Worm (Caenorhabditis elegans) whole organism, L3 larva: Measurements from ENCODE around the gene rps-21.

Source experiments
- R02D3.7 ChIP-seq: fragments of 150-350 bp; optimal IDR thresholded peaks from 2 replicates; lab custom pipeline; 2014; ENCODE audit warnings: missing biosample characterization, missing genetic modification characterization
- aly-2 ChIP-seq: fragments of 150-350 bp; optimal IDR thresholded peaks from 2 replicates; lab custom pipeline; 2014; ENCODE audit warnings: missing biosample characterization, missing genetic modification characterization
- ama-1 ChIP-seq: fragments of 150-350 bp; optimal IDR thresholded peaks from 2 replicates; lab custom pipeline; 2018
- ceh-28 ChIP-seq: fragments of 150-350 bp; optimal IDR thresholded peaks from 2 replicates; lab custom pipeline; 2014; ENCODE audit warnings: missing biosample characterization, missing genetic modification reagents, missing genetic modification characterization
- ceh-82 ChIP-seq: fragments of 150-350 bp; optimal IDR thresholded peaks from 2 replicates; lab custom pipeline; 2014; ENCODE audit warnings: missing biosample characterization, missing genetic modification characterization
- ceh-9 ChIP-seq: sonication (generic microtip); optimal IDR thresholded peaks from 2 replicates; lab custom pipeline; 2018; ENCODE audit warnings: missing biosample characterization, missing genetic modification characterization
- egl-27 ChIP-seq: sonication (generic microtip); optimal IDR thresholded peaks from 4 replicates; lab custom pipeline; 2017; ENCODE audit warnings: missing biosample characterization, missing genetic modification reagents, missing genetic modification characterization
- egl-5 ChIP-seq: fragments of 150-350 bp; optimal IDR thresholded peaks from 2 replicates; lab custom pipeline; 2017; ENCODE audit warnings: missing biosample characterization, missing genetic modification reagents, missing genetic modification characterization, inconsistent platforms
- elt-1 ChIP-seq: fragments of 150-350 bp; optimal IDR thresholded peaks from 2 replicates; lab custom pipeline; 2014; ENCODE audit warnings: missing biosample characterization, missing genetic modification characterization
- elt-2 ChIP-seq: sonication (generic microtip); optimal IDR thresholded peaks from 2 replicates; lab custom pipeline; 2016; ENCODE audit warnings: missing genetic modification reagents, mild to moderate bottlenecking, missing genetic modification characterization, missing compliant biosample characterization
- elt-3 ChIP-seq, 3 experiments: fragments of 150-350 bp in 1 of 3; sonication (generic microtip) in 2 of 3; optimal IDR thresholded peaks; 2 replicates in 2 of 3; 4 replicates in 1 of 3; lab custom pipeline; 2014 to 2017; ENCODE audit warnings: missing biosample characterization in 3 of 3, missing genetic modification characterization in 3 of 3
- eor-1 ChIP-seq, 2 experiments: fragments of 150-350 bp; optimal IDR thresholded peaks; 2 replicates each; lab custom pipeline; 2014 to 2018; ENCODE audit warnings: missing biosample characterization in 2 of 2, missing genetic modification characterization in 2 of 2
- fkh-10 ChIP-seq: sonication (generic microtip); optimal IDR thresholded peaks from 2 replicates; lab custom pipeline; 2017; ENCODE audit warnings: missing biosample characterization, missing genetic modification reagents, missing genetic modification characterization
- fkh-2 ChIP-seq: fragments of 150-350 bp; optimal IDR thresholded peaks from 2 replicates; lab custom pipeline; 2014; ENCODE audit warnings: missing biosample characterization, missing genetic modification reagents, missing genetic modification characterization
- fos-1 ChIP-seq: fragments of 150-350 bp; optimal IDR thresholded peaks from 2 replicates; lab custom pipeline; 2014; ENCODE audit warnings: missing biosample characterization, missing genetic modification characterization
- hmg-11 ChIP-seq: sonication (generic microtip); optimal IDR thresholded peaks from 2 replicates; lab custom pipeline; 2016; ENCODE audit warnings: missing genetic modification characterization, missing compliant biosample characterization
- jun-1 ChIP-seq: fragments of 150-350 bp; optimal IDR thresholded peaks from 2 replicates; lab custom pipeline; 2014; ENCODE audit warnings: missing biosample characterization, missing genetic modification reagents, missing genetic modification characterization
- lin-15B ChIP-seq: fragments of 150-350 bp; optimal IDR thresholded peaks from 2 replicates; lab custom pipeline; 2014; ENCODE audit warnings: missing biosample characterization, missing genetic modification characterization
- lsy-12 ChIP-seq: sonication (generic microtip); optimal IDR thresholded peaks from 2 replicates; lab custom pipeline; 2016; ENCODE audit warnings: mild to moderate bottlenecking, missing genetic modification characterization, missing compliant biosample characterization
- mdl-1 ChIP-seq: fragments of 150-350 bp; optimal IDR thresholded peaks from 2 replicates; lab custom pipeline; 2014; ENCODE audit warnings: missing biosample characterization, missing genetic modification characterization
- mml-1 ChIP-seq: fragments of 150-350 bp; sonication (generic microtip); optimal IDR thresholded peaks from 3 replicates; lab custom pipeline; 2014; ENCODE audit warnings: missing biosample characterization, missing genetic modification characterization
- nfya-1 ChIP-seq: sonication (generic microtip); optimal IDR thresholded peaks from 2 replicates; lab custom pipeline; 2017; ENCODE audit warnings: missing genetic modification characterization, mild to moderate bottlenecking, missing compliant biosample characterization, antibody characterized with exemption, moderate library complexity; ENCODE audit not compliant: insufficient read depth
- nhr-11 ChIP-seq: fragments of 150-350 bp; optimal IDR thresholded peaks from 2 replicates; lab custom pipeline; 2014; ENCODE audit warnings: missing biosample characterization, missing genetic modification characterization
- nhr-12 ChIP-seq: fragments of 150-350 bp; optimal IDR thresholded peaks from 2 replicates; lab custom pipeline; 2014; ENCODE audit warnings: missing biosample characterization, missing genetic modification characterization
- nhr-23 ChIP-seq: fragments of 150-350 bp; optimal IDR thresholded peaks from 2 replicates; lab custom pipeline; 2014; ENCODE audit warnings: missing biosample characterization, missing genetic modification reagents, missing genetic modification characterization
- nhr-237 ChIP-seq: fragments of 150-350 bp; optimal IDR thresholded peaks from 2 replicates; lab custom pipeline; 2014; ENCODE audit warnings: missing biosample characterization, missing genetic modification characterization
- nhr-25 ChIP-seq: sonication (generic microtip); optimal IDR thresholded peaks from 2 replicates; lab custom pipeline; 2017; ENCODE audit warnings: missing biosample characterization, missing genetic modification characterization
- nhr-28 ChIP-seq: fragments of 150-350 bp; optimal IDR thresholded peaks from 2 replicates; lab custom pipeline; 2014; ENCODE audit warnings: missing biosample characterization, missing genetic modification characterization
- nhr-43 ChIP-seq: sonication (generic microtip); optimal IDR thresholded peaks from 2 replicates; lab custom pipeline; 2016; ENCODE audit warnings: mild to moderate bottlenecking, missing genetic modification characterization, missing compliant biosample characterization; ENCODE audit not compliant: poor library complexity, severe bottlenecking
- nhr-77 ChIP-seq: fragments of 150-350 bp; optimal IDR thresholded peaks from 2 replicates; lab custom pipeline; 2014; ENCODE audit warnings: missing biosample characterization, missing genetic modification characterization
- pha-4 ChIP-seq: fragments of 150-350 bp; optimal IDR thresholded peaks from 2 replicates; lab custom pipeline; 2014; ENCODE audit warnings: missing biosample characterization, missing genetic modification reagents, missing genetic modification characterization
- pqm-1 ChIP-seq: fragments of 150-350 bp; optimal IDR thresholded peaks from 2 replicates; lab custom pipeline; 2017; ENCODE audit warnings: missing biosample characterization, missing genetic modification characterization, inconsistent platforms
- sea-2 ChIP-seq: fragments of 150-350 bp; sonication (generic microtip); optimal IDR thresholded peaks from 4 replicates; lab custom pipeline; 2014; ENCODE audit warnings: missing biosample characterization, missing genetic modification reagents, missing genetic modification characterization
- skn-1 ChIP-seq: fragments of 150-350 bp; optimal IDR thresholded peaks from 2 replicates; lab custom pipeline; 2014; ENCODE audit warnings: missing biosample characterization, missing genetic modification characterization
- snpc-4 ChIP-seq: fragments of 150-350 bp; optimal IDR thresholded peaks from 2 replicates; lab custom pipeline; 2014; ENCODE audit warnings: missing biosample characterization, missing genetic modification characterization
- tbx-2 ChIP-seq: sonication (generic microtip); optimal IDR thresholded peaks from 2 replicates; lab custom pipeline; 2016; ENCODE audit warnings: mild to moderate bottlenecking, missing genetic modification characterization, missing compliant biosample characterization
- unc-62 ChIP-seq: fragments of 150-350 bp; sonication (generic microtip); optimal IDR thresholded peaks from 4 replicates; lab custom pipeline; 2014; ENCODE audit warnings: missing biosample characterization, missing genetic modification reagents, missing genetic modification characterization
- zag-1 ChIP-seq: fragments of 150-350 bp; optimal IDR thresholded peaks from 2 replicates; lab custom pipeline; 2014; ENCODE audit warnings: missing biosample characterization, missing genetic modification characterization
- ztf-4 ChIP-seq: fragments of 150-350 bp; optimal IDR thresholded peaks from 2 replicates; lab custom pipeline; 2014; ENCODE audit warnings: missing biosample characterization, missing genetic modification characterization

rps-21 gene

DNA sequence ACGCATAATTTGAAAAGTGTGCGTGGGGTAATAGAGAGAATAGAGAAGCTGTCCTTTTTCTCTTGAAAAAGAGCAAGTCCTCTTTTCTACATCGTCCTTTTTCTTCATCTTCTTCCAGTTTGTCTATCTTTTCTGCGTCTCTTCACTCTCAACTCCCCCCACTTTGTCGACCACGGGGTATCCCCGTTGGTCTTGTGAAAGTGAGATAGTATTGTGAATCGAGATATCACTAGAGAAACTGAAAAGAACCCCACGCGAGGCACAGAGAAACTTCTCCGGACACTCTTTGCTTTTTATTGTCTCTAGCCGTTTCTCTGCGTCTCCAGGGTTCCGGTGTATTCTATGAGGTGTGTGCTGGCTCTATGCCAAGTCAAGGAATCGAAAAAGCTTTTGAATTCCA is 33.8 kb downstream of the rps-21 start (continued):
- TF ChIP-seq lin-15B (tag; lab: Kevin White, UChicago) (peak; percentile 74), nhr-237 (tag; lab: Kevin White, UChicago) (no peak), fkh-2 (tag; lab: Kevin White, UChicago) (no peak)

DNA sequence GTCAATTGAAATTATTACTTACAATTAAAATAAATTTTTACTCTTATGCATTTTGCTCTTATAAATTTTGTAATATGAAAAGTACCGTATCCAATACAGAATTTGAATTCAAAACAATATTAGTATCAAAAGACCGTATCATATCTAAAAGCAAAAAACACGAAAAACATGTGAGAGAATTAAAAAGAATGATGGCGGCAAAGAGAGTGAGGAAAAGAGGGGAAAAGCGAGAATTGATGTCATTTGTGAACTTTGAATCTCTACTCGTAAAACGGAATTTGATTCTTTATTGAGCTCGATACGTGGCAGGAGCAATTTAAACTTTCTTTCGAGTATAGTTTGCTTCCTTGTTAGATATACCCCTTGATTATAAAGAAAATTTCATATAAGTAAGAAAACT is 34.9 kb downstream of the rps-21 start:
- TF ChIP-seq jun-1 (tag; lab: Kevin White, UChicago), result peak; percentile 16
- no peak for TF ChIP-seq nhr-28
- peak; percentile 30 for TF ChIP-seq elt-2 (tag; lab: Kevin White, UChicago)

- TF ChIP-seq ceh-82 (tag; lab: Kevin White, UChicago) (no peak), hmg-11 (peak; percentile 86), eor-1 (tag; optimal IDR thresholded peaks at IDR 0.05; lab: Kevin White, UChicago) (peak in 1 of 2 experiments; percentile 45), ama-1 (peak; percentile 80), pqm-1 (tag; lab: Kevin White, UChicago) (peak; percentile 77), tbx-2 (tag; lab: Kevin White, UChicago) (peak; percentile 61), egl-5 (peak; percentile 86), jun-1 (tag; lab: Kevin White, UChicago) (peak; percentile 89), fkh-2 (tag; lab: Kevin White, UChicago) (no peak), ceh-28 (tag; lab: Kevin White, UChicago) (peak; percentile 87), nhr-43 (tag; lab: Kevin White, UChicago) (peak; percentile 84), nhr-12 (no peak), egl-27 (tag; lab: Kevin White, UChicago) (peak; percentile 83), snpc-4 (tag; lab: Kevin White, UChicago) (peak; percentile 57), elt-2 (tag; lab: Kevin White, UChicago) (peak; percentile 62), zag-1 (tag; lab: Kevin White, UChicago) (no peak), aly-2 (tag; lab: Kevin White, UChicago) (no peak), nhr-25 (peak; percentile 96), nhr-77 (tag; lab: Kevin White, UChicago) (peak; percentile 43), nhr-28 (no peak), skn-1 (tag; lab: Kevin White, UChicago) (peak; percentile 63), nhr-11 (tag; lab: Kevin White, UChicago) (peak; percentile 6), lin-15B (tag; lab: Kevin White, UChicago) (peak; percentile 72), mdl-1 (tag; lab: Kevin White, UChicago) (peak; percentile 66), pha-4 (tag; lab: Kevin White, UChicago) (peak; percentile 94), nhr-237 (tag; lab: Kevin White, UChicago) (no peak), elt-3 (tag; optimal IDR thresholded peaks at IDR 0.05; lab: Kevin White, UChicago) (no peak), sea-2 (GFP tag; lab: Kevin White, UChicago) (no peak), fos-1 (tag; lab: Kevin White, UChicago) (peak; percentile 70), R02D3.7 (tag; lab: Kevin White, UChicago) (peak; percentile 59), fkh-10 (peak; percentile 39), nfya-1 (peak; percentile 94), ceh-9 (tag; lab: Kevin White, UChicago) (no peak), unc-62 (GFP tag; lab: Kevin White, UChicago) (peak; percentile 32), nhr-23 (peak; percentile 93), mml-1 (no peak), lsy-12 (tag; lab: Kevin White, UChicago) (peak; percentile 58), elt-1 (tag; lab: Kevin White, UChicago) (peak; percentile 64), ztf-4 (tag; lab: Kevin White, UChicago) (peak; percentile 52)
These were observed 35.6 kb downstream of the rps-21 start, which contains the start of gene ogt-1 for ce11 chrIII:7153747-7154238. TSS of gene ogt-1 (minus strand) at chrIII:7153797.
